Worm (Caenorhabditis elegans) whole organism, mixed stage, embryonic: Measurements from ENCODE around the gene sdz-38.

Experiments used
- bed-3 ChIP-seq: fragments of 200-800 bp; sonication (Bioruptor generic); optimal IDR thresholded peaks from 3 replicates; lab custom pipeline; 2018; ENCODE audit warnings: mild to moderate bottlenecking, missing genetic modification characterization, moderate library complexity, missing compliant biosample characterization
- ceh-83 ChIP-seq: fragments of 200-800 bp; sonication (Bioruptor generic); optimal IDR thresholded peaks from 2 replicates; lab custom pipeline; 2018; ENCODE audit warnings: mild to moderate bottlenecking, missing genetic modification characterization, missing compliant biosample characterization
- elt-1 ChIP-seq: sonication (generic microtip); optimal IDR thresholded peaks from 2 replicates; lab custom pipeline; 2017; ENCODE audit warnings: missing genetic modification characterization, mild to moderate bottlenecking, missing compliant biosample characterization, antibody characterized with exemption, moderate library complexity, borderline replicate concordance; ENCODE audit not compliant: insufficient read depth
- unc-62 ChIP-seq: fragments of 150-350 bp; optimal IDR thresholded peaks from 2 replicates; lab custom pipeline; 2014; ENCODE audit warnings: missing biosample characterization, missing genetic modification reagents, missing genetic modification characterization

DNA sequence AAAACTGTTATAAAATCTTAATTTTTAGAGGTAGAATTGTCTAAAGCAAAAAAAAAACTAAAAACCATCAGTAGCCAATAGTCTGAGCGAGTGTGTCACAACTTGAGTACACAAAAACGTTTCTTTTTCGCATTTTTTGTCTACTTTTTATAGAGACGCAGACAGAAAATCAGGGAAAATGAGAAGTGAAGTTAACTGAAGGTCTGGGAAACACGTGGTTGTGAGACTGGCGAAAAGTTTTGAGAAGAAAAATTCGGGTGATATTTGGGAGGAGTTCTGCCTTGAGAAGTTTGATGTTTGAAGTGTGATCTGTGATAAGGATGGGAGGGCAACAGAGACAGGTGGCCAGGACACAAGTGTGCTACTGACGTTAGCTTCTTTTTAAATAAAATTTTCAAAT lies 44.0 kb downstream of the sdz-38 start:
- TF ChIP-seq bed-3: no peak
- no peak for TF ChIP-seq unc-62 (GFP tag; lab: Kevin White, UChicago)
- TF ChIP-seq ceh-83 (GFP tag; lab: Kevin White, UChicago): no peak
- TF ChIP-seq elt-1: no peak
